Worm (Caenorhabditis elegans): ENCODE measurements around the gene nlp-29.

DNA sequence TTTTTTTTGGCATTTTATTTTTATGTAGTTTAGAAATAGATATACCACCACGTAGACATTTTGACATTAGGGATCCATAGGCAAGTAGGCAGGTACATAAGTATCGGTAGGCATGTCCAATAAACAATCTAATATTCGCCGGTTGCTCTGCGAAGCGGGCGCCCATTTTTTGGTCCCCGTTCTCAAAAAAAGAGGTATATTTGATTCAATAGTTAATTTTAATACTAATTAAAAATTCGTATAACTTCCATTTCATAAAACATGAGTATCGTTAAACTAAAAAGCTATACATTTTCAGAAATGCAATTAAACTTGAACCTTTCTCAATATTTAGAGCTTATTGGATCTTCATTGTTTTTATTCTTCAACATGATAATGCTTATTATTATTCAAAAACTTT lies 7.3 kb upstream of the nlp-29 start, which contains the start of gene str-83:
- TF ChIP-seq sea-2 (GFP tag; optimal IDR thresholded peaks at IDR 0.05) (no peak), mdl-1 (tag; optimal IDR thresholded peaks at IDR 0.05) (no peak), nhr-11 (tag; optimal IDR thresholded peaks at IDR 0.05) (no peak), snpc-4 (tag; optimal IDR thresholded peaks at IDR 0.05) (no peak), zag-1 (tag; optimal IDR thresholded peaks at IDR 0.05) (no peak), pha-4 (tag; optimal IDR thresholded peaks at IDR 0.05) (no peak), ztf-4 (tag; optimal IDR thresholded peaks at IDR 0.05) (no peak), fkh-10 (GFP tag; optimal IDR thresholded peaks at IDR 0.05) (no peak), nhr-76 (tag; optimal IDR thresholded peaks at IDR 0.05) (no peak), ceh-16 (tag; optimal IDR thresholded peaks at IDR 0.05) (no peak)

Data from whole organism, L3 larva.